Fruit fly (Drosophila melanogaster) S2 (cell line): ENCODE data around the gene CG9775.

Experiments
- CG8478 ChIP-seq: fragments of >200 bp; optimal IDR thresholded peaks from 2 replicates; lab custom pipeline; 2018
- CTCF ChIP-seq, 2 experiments: fragments of >200 bp; optimal IDR thresholded peaks; 2 replicates each; lab custom pipeline; 2018

dm6 chr3R:4616130-4616529 is 25.5 kb downstream of the CG9775 start:
- TF ChIP-seq CG8478 (no peak), CTCF (optimal IDR thresholded peaks at IDR 0.05; lab: Kevin White, UChicago) (no peak)
